Worm (Caenorhabditis elegans): ENCODE data around the gene F53A2.1.

F53A2.1 gene

ce11 chrIII:13277881-13278500, 46.6 kb downstream of the F53A2.1 start:
- TF ChIP-seq ceh-28 (tag; optimal IDR thresholded peaks at IDR 0.05) (no peak), nhr-67 (tag; optimal IDR thresholded peaks at IDR 0.05) (no peak), R02D3.7 (tag; optimal IDR thresholded peaks at IDR 0.05) (no peak), hmg-11 (tag; optimal IDR thresholded peaks at IDR 0.05) (no peak), mdl-1 (tag; optimal IDR thresholded peaks at IDR 0.05) (no peak), ceh-9 (tag; optimal IDR thresholded peaks at IDR 0.05) (no peak), fkh-10 (GFP tag; optimal IDR thresholded peaks at IDR 0.05) (peak; percentile 9), jun-1 (tag; optimal IDR thresholded peaks at IDR 0.05) (no peak), pqm-1 (tag; optimal IDR thresholded peaks at IDR 0.05) (no peak), ZK546.5 (tag; optimal IDR thresholded peaks at IDR 0.05) (no peak), nfya-1 (tag; optimal IDR thresholded peaks at IDR 0.05; ENCODE audit: insufficient read depth) (peak; percentile 39), snpc-4 (tag; optimal IDR thresholded peaks at IDR 0.05) (no peak), nhr-11 (tag; optimal IDR thresholded peaks at IDR 0.05) (no peak), ztf-11 (tag; optimal IDR thresholded peaks at IDR 0.05) (no peak), eor-1 (tag; optimal IDR thresholded peaks at IDR 0.05) (no peak)

ce11 chrIII:13276958-13277357, 47.7 kb downstream of the F53A2.1 start, which contains the start of gene unc-64:
unc-64 (plus strand) TSS chrIII:13277258.
- no peak for TF ChIP-seq nhr-11 (tag; optimal IDR thresholded peaks at IDR 0.05)
- no peak for TF ChIP-seq daf-12 (tag; optimal IDR thresholded peaks at IDR 0.05)
- TF ChIP-seq unc-39 (tag; optimal IDR thresholded peaks at IDR 0.05), result no peak
- TF ChIP-seq ztf-4 (tag; optimal IDR thresholded peaks at IDR 0.05), result no peak
- no peak for TF ChIP-seq jun-1 (tag; optimal IDR thresholded peaks at IDR 0.05)
- no peak for TF ChIP-seq ceh-28 (tag; optimal IDR thresholded peaks at IDR 0.05)
- TF ChIP-seq lin-15B (tag; optimal IDR thresholded peaks at IDR 0.05), result no peak
- TF ChIP-seq ZK546.5 (tag; optimal IDR thresholded peaks at IDR 0.05), result no peak
- no peak for TF ChIP-seq nhr-237 (tag; optimal IDR thresholded peaks at IDR 0.05)
- TF ChIP-seq pha-4 (tag; optimal IDR thresholded peaks at IDR 0.05), result no peak
- TF ChIP-seq egl-5 (tag; optimal IDR thresholded peaks at IDR 0.05), result no peak
- TF ChIP-seq fos-1 (tag; optimal IDR thresholded peaks at IDR 0.05), result no peak
- no peak for TF ChIP-seq lsy-12 (tag; optimal IDR thresholded peaks at IDR 0.05)
- TF ChIP-seq nhr-76 (tag; optimal IDR thresholded peaks at IDR 0.05), result no peak
- no peak for TF ChIP-seq nhr-25 (tag; optimal IDR thresholded peaks at IDR 0.05)
- TF ChIP-seq mml-1 (tag; optimal IDR thresholded peaks at IDR 0.05), result no peak
- TF ChIP-seq elt-3 (tag; optimal IDR thresholded peaks at IDR 0.05), result no peak
- no peak for TF ChIP-seq nhr-67 (tag; optimal IDR thresholded peaks at IDR 0.05)
- no peak for TF ChIP-seq nhr-12 (tag; optimal IDR thresholded peaks at IDR 0.05)

- TF ChIP-seq pqm-1 (tag; optimal IDR thresholded peaks at IDR 0.05), result peak; percentile 53
- peak; percentile 32 for TF ChIP-seq lin-15B (tag; optimal IDR thresholded peaks at IDR 0.05)
- TF ChIP-seq egl-5 (tag; optimal IDR thresholded peaks at IDR 0.05), result no peak
- peak; percentile 43 for TF ChIP-seq snpc-4 (tag; optimal IDR thresholded peaks at IDR 0.05)
- peak; percentile 32 for TF ChIP-seq R02D3.7 (tag; optimal IDR thresholded peaks at IDR 0.05)
- TF ChIP-seq nhr-28 (tag; optimal IDR thresholded peaks at IDR 0.05), result no peak
- no peak for TF ChIP-seq nhr-25 (tag; optimal IDR thresholded peaks at IDR 0.05)
- TF ChIP-seq ZK546.5 (tag; optimal IDR thresholded peaks at IDR 0.05), result no peak
- no peak for TF ChIP-seq elt-3 (tag; optimal IDR thresholded peaks at IDR 0.05)
- TF ChIP-seq ztf-4 (tag; optimal IDR thresholded peaks at IDR 0.05), result no peak
- peak; percentile 21 for TF ChIP-seq elt-1 (tag; optimal IDR thresholded peaks at IDR 0.05)
- TF ChIP-seq mml-1 (tag; optimal IDR thresholded peaks at IDR 0.05), result no peak
- TF ChIP-seq ceh-82 (tag; optimal IDR thresholded peaks at IDR 0.05), result no peak
- TF ChIP-seq nhr-11 (tag; optimal IDR thresholded peaks at IDR 0.05), result peak; percentile 55
- no peak for TF ChIP-seq unc-39 (tag; optimal IDR thresholded peaks at IDR 0.05)
- peak; percentile 37 for TF ChIP-seq jun-1 (tag; optimal IDR thresholded peaks at IDR 0.05)
- TF ChIP-seq nfya-1 (tag; optimal IDR thresholded peaks at IDR 0.05; ENCODE audit: insufficient read depth), result peak; percentile 74
- no peak for TF ChIP-seq nhr-23 (tag; optimal IDR thresholded peaks at IDR 0.05)
- TF ChIP-seq ceh-9 (tag; optimal IDR thresholded peaks at IDR 0.05), result no peak
- TF ChIP-seq aly-2 (tag; optimal IDR thresholded peaks at IDR 0.05), result no peak
- TF ChIP-seq unc-62 (GFP tag; optimal IDR thresholded peaks at IDR 0.05), result peak; percentile 50
- TF ChIP-seq mdl-1 (tag; optimal IDR thresholded peaks at IDR 0.05), result peak; percentile 27
- peak; percentile 58 for TF ChIP-seq lsy-12 (tag; optimal IDR thresholded peaks at IDR 0.05)
- no peak for TF ChIP-seq fkh-2 (tag; optimal IDR thresholded peaks at IDR 0.05)
- TF ChIP-seq nhr-67 (tag; optimal IDR thresholded peaks at IDR 0.05), result no peak
- TF ChIP-seq skn-1 (tag; optimal IDR thresholded peaks at IDR 0.05), result peak; percentile 69
- TF ChIP-seq tbx-2 (tag; optimal IDR thresholded peaks at IDR 0.05), result peak; percentile 58
- TF ChIP-seq eor-1 (tag; optimal IDR thresholded peaks at IDR 0.05), result no peak
- no peak for TF ChIP-seq nhr-12 (tag; optimal IDR thresholded peaks at IDR 0.05)
- TF ChIP-seq nhr-77 (tag; optimal IDR thresholded peaks at IDR 0.05), result no peak
- peak; percentile 90 for TF ChIP-seq lin-39 (tag; optimal IDR thresholded peaks at IDR 0.05)
- TF ChIP-seq ztf-11 (tag; optimal IDR thresholded peaks at IDR 0.05), result no peak
- no peak for TF ChIP-seq zag-1 (tag; optimal IDR thresholded peaks at IDR 0.05)
- no peak for TF ChIP-seq ama-1 (optimal IDR thresholded peaks at IDR 0.05)
- TF ChIP-seq fkh-10 (GFP tag; optimal IDR thresholded peaks at IDR 0.05), result peak; percentile 66
- TF ChIP-seq nhr-76 (tag; optimal IDR thresholded peaks at IDR 0.05), result no peak
- peak; percentile 94 for TF ChIP-seq hmg-11 (tag; optimal IDR thresholded peaks at IDR 0.05)
- no peak for TF ChIP-seq ceh-16 (tag; optimal IDR thresholded peaks at IDR 0.05)
- no peak for TF ChIP-seq fos-1 (tag; optimal IDR thresholded peaks at IDR 0.05)
- peak; percentile 48 for TF ChIP-seq elt-2 (tag; optimal IDR thresholded peaks at IDR 0.05)
- TF ChIP-seq egl-27 (tag; optimal IDR thresholded peaks at IDR 0.05), result no peak
- TF ChIP-seq pha-4 (tag; optimal IDR thresholded peaks at IDR 0.05), result peak; percentile 27
- TF ChIP-seq daf-12 (tag; optimal IDR thresholded peaks at IDR 0.05), result no peak
- TF ChIP-seq nhr-237 (tag; optimal IDR thresholded peaks at IDR 0.05), result no peak
Observed at ce11 chrIII:13275784-13276183, 48.9 kb downstream of the F53A2.1 start.

Measured in whole organism, L3 larva.